Fruit fly (Drosophila melanogaster): ENCODE data around the gene CG31463.

dm6 chr3R:8321447-8321846 lies 29.3 kb downstream of the CG31463 start, which contains the start of gene Or85a:
- no peak for TF ChIP-seq usp (GFP tag; optimal IDR thresholded peaks at IDR 0.05)
- no peak for TF ChIP-seq pan (optimal IDR thresholded peaks at IDR 0.05)
- no peak for TF ChIP-seq Dll (optimal IDR thresholded peaks at IDR 0.05)
- TF ChIP-seq EcR (GFP tag; optimal IDR thresholded peaks at IDR 0.05): no peak

All from whole organism.